Worm (Caenorhabditis elegans) whole organism, early embryonic: ENCODE results near the gene C03B1.7.

Source experiments
- B0310.2 ChIP-seq: sonication (generic microtip); optimal IDR thresholded peaks from 2 replicates; lab custom pipeline; 2016; ENCODE audit warnings: mild to moderate bottlenecking, missing genetic modification characterization, missing compliant biosample characterization
- F13C5.2 ChIP-seq: sonication (generic microtip); optimal IDR thresholded peaks from 2 replicates; lab custom pipeline; 2017; ENCODE audit warnings: mild to moderate bottlenecking, missing genetic modification characterization, inconsistent platforms, missing compliant biosample characterization
- aly-1 ChIP-seq: sonication (generic microtip); optimal IDR thresholded peaks from 2 replicates; lab custom pipeline; 2016; ENCODE audit warnings: missing genetic modification characterization, missing compliant biosample characterization
- ama-1 ChIP-seq: fragments of 150-350 bp; optimal IDR thresholded peaks from 2 replicates; lab custom pipeline; 2014
- ceh-13 ChIP-seq: fragments of 200-800 bp; sonication (Bioruptor generic); optimal IDR thresholded peaks from 2 replicates; lab custom pipeline; 2018; ENCODE audit warnings: mild to moderate bottlenecking, missing genetic modification characterization, missing compliant biosample characterization
- ceh-36 ChIP-seq: sonication (generic microtip); optimal IDR thresholded peaks from 2 replicates; lab custom pipeline; 2016; ENCODE audit warnings: missing genetic modification characterization, inconsistent platforms, missing compliant biosample characterization
- ets-7 ChIP-seq: sonication (generic microtip); optimal IDR thresholded peaks from 2 replicates; lab custom pipeline; 2016; ENCODE audit warnings: missing genotype, missing genetic modification characterization, missing compliant biosample characterization
- flt-1 ChIP-seq: fragments of 200-800 bp; sonication (Bioruptor generic); IDR thresholded peaks from 2 replicates; pipeline ENCODE4 v1.3.6; 2022; ENCODE audit warnings: missing genetic modification characterization, missing compliant biosample characterization
- hmbx-1 ChIP-seq: sonication (generic microtip); optimal IDR thresholded peaks from 2 replicates; lab custom pipeline; 2016; ENCODE audit warnings: mild to moderate bottlenecking, missing genetic modification characterization, missing compliant biosample characterization
- hmg-4 ChIP-seq: fragments of 200-800 bp; sonication (Bioruptor generic); optimal IDR thresholded peaks from 2 replicates; lab custom pipeline; 2018; ENCODE audit warnings: mild to moderate bottlenecking, missing genetic modification characterization, missing compliant biosample characterization
- hnd-1 ChIP-seq: sonication (generic microtip); optimal IDR thresholded peaks from 2 replicates; lab custom pipeline; 2016; ENCODE audit warnings: missing genetic modification characterization, missing compliant biosample characterization
- pes-1 ChIP-seq: fragments of 200-800 bp; sonication (Bioruptor generic); IDR thresholded peaks from 2 replicates; pipeline ENCODE4 v1.3.6; 2022; ENCODE audit warnings: missing genetic modification reagents, missing genetic modification characterization, missing compliant biosample characterization
- scrt-1 ChIP-seq: fragments of 200-800 bp; sonication (Bioruptor generic); IDR thresholded peaks from 2 replicates; pipeline ENCODE4 v1.3.6; 2022; ENCODE audit warnings: missing genetic modification characterization, missing compliant biosample characterization
- sea-1 ChIP-seq: fragments of 200-800 bp; sonication (Bioruptor generic); conservative IDR thresholded peaks from 2 replicates; pipeline ENCODE4 v1.3.6; 2022; ENCODE audit warnings: missing genetic modification characterization, missing compliant biosample characterization
- tbx-11 ChIP-seq: fragments of 200-800 bp; sonication (Bioruptor generic); IDR thresholded peaks from 2 replicates; pipeline ENCODE4 v1.3.6; 2022; ENCODE audit warnings: missing genetic modification characterization, missing compliant biosample characterization
- tbx-37 ChIP-seq: fragments of 200-800 bp; sonication (Bioruptor generic); conservative IDR thresholded peaks from 2 replicates; pipeline ENCODE4 v1.3.6; 2022; ENCODE audit warnings: missing genetic modification reagents, missing genetic modification characterization, missing compliant biosample characterization
- tra-4 ChIP-seq: sonication (generic microtip); optimal IDR thresholded peaks from 2 replicates; lab custom pipeline; 2017; ENCODE audit warnings: missing genetic modification characterization, missing compliant biosample characterization

The C03B1.7 gene

DNA sequence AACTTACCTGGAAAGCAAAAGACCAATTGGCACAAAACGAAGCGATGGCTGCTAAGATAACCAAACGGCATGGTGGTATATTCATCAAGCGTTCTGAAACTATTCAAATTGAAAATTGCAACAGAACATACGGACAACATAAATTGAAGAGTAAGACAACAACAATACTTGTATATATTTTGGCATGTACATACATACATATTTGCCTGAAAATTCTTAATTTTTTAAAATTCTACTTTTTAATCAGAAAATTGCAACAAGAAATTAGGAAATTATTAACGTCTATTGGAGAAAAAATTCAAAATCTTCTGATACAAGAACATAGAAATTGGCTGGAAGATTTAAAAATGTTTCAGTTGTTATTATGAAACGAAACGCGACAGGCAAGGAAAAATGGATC is 3.7 kb upstream of the C03B1.7 start, which contains the start of gene C03B1.13:
TSS of gene C03B1.13 (minus strand) at position 101 of the 400 bp plus-strand sequence.
- no peak for TF ChIP-seq B0310.2 (tag; lab: Kevin White, UChicago)
- no peak for TF ChIP-seq ceh-36 (tag; lab: Kevin White, UChicago)
- no peak for TF ChIP-seq F13C5.2
- TF ChIP-seq sea-1 = no peak
- TF ChIP-seq hmbx-1 (tag; lab: Kevin White, UChicago) = no peak

ce11 chrX:6338446-6338845 is 3.2 kb upstream of the C03B1.7 start:
- no peak for TF ChIP-seq B0310.2 (tag; lab: Kevin White, UChicago)
- no peak for TF ChIP-seq ceh-13 (GFP tag; lab: Kevin White, UChicago)
- no peak for TF ChIP-seq F13C5.2
- TF ChIP-seq flt-1 = no peak
- no peak for TF ChIP-seq aly-1
- no peak for TF ChIP-seq hmg-4
- TF ChIP-seq ets-7 (tag; lab: Kevin White, UChicago) = no peak
- TF ChIP-seq hnd-1 (tag; lab: Kevin White, UChicago) = no peak
- no peak for TF ChIP-seq pes-1 (GFP tag; lab: Robert Waterston, UW)
- no peak for TF ChIP-seq tra-4 (tag; lab: Kevin White, UChicago)
- no peak for TF ChIP-seq hmbx-1 (tag; lab: Kevin White, UChicago)
- TF ChIP-seq tbx-11 = no peak
- no peak for TF ChIP-seq ceh-36 (tag; lab: Kevin White, UChicago)
- TF ChIP-seq tbx-37 (GFP tag; lab: Robert Waterston, UW) = no peak

ce11 chrX:6345785-6346184 is 4.2 kb downstream of the C03B1.7 start:
- TF ChIP-seq hnd-1 (tag; lab: Kevin White, UChicago) (no peak), tra-4 (tag; lab: Kevin White, UChicago) (no peak), pes-1 (GFP tag; lab: Robert Waterston, UW) (no peak), F13C5.2 (no peak), aly-1 (no peak), tbx-37 (GFP tag; lab: Robert Waterston, UW) (no peak), flt-1 (no peak), hmg-4 (no peak)

DNA sequence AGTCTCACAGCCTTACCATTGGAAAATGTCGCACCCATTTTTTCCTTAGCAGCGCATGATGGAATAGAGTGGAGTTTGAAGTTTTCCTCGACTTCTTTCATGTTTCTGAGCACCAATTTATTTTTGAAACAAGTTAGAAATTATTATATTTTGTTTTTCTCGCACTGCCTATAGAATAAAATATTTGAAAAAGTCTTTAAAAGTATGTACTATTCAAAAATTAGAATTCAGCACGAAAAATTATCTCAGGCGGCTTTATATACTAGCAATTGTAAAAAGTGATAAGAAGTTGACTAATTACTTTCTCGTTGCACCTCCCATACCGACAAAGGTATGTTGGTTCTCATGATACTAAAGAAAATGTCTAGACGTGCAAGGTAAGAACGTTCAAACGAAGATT is 5.4 kb downstream of the C03B1.7 start, which contains the start of gene C03B1.9:
TSS of gene C03B1.9 (minus strand) at position 101 of the 400 bp plus-strand sequence.
- TF ChIP-seq hmg-4 (no peak), ets-7 (tag; lab: Kevin White, UChicago) (no peak), pes-1 (GFP tag; lab: Robert Waterston, UW) (no peak), flt-1 (no peak), ceh-13 (GFP tag; lab: Kevin White, UChicago) (no peak), tra-4 (tag; lab: Kevin White, UChicago) (no peak), B0310.2 (tag; lab: Kevin White, UChicago) (no peak), sea-1 (no peak), ama-1 (lab: Kevin White, UChicago) (no peak), hmbx-1 (tag; lab: Kevin White, UChicago) (no peak), tbx-37 (GFP tag; lab: Robert Waterston, UW) (no peak), aly-1 (no peak), scrt-1 (GFP tag; lab: Robert Waterston, UW) (no peak), ceh-36 (tag; lab: Kevin White, UChicago) (no peak), tbx-11 (no peak), hnd-1 (tag; lab: Kevin White, UChicago) (no peak)

DNA sequence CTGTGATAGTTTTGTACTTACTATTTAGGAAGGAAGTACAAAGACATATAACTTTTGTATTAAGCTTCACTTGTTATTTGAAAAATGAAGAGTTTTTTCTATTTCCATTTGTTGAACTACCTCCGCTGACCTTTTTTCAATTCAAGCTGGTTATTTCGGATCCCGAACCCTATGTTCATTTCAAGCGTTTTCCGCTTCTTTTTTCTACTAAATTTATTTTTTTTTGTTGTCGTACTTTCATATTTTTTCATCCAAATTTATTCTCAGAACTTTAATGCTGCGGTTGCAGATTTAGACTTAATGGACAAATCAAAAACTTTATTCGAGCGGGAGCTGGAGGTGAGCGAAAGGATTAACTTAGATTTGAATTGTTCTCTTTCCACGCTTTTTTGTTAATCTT is 8.4 kb downstream of the C03B1.7 start, which contains the start of gene C03B1.6:
TSS of gene C03B1.6 (plus strand) at position 301 of the 400 bp plus-strand sequence.
- no peak for TF ChIP-seq scrt-1 (GFP tag; lab: Robert Waterston, UW)

DNA sequence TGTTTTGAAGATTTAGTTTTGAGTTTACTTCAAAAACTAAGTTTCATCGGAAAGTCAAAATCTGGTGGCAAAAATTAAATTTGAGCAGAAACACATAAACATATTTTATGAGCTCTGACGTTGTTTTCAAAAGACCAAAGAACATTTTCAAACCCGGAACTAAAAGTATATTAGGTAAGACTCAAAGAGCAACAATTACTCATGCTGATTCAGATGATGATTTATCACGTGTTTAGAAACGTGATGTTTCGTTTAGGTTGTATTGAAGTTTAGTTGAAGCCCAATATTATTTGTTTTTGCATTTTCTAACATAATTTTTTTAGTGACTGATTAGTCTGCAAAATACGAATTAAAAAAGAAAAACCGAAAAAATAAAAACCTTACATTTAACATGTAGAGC is 12.2 kb downstream of the C03B1.7 start:
- no peak for TF ChIP-seq B0310.2 (tag; lab: Kevin White, UChicago)
- TF ChIP-seq hmbx-1 (tag; lab: Kevin White, UChicago) = no peak
- TF ChIP-seq tbx-11 = no peak
- TF ChIP-seq pes-1 (GFP tag; lab: Robert Waterston, UW) = no peak
- TF ChIP-seq hmg-4 = no peak
- no peak for TF ChIP-seq ets-7 (tag; lab: Kevin White, UChicago)
- no peak for TF ChIP-seq hnd-1 (tag; lab: Kevin White, UChicago)
- TF ChIP-seq F13C5.2 = no peak
- no peak for TF ChIP-seq scrt-1 (GFP tag; lab: Robert Waterston, UW)
- no peak for TF ChIP-seq tra-4 (tag; lab: Kevin White, UChicago)
- no peak for TF ChIP-seq tbx-37 (GFP tag; lab: Robert Waterston, UW)
- TF ChIP-seq ama-1 (lab: Kevin White, UChicago) = no peak
- TF ChIP-seq flt-1 = no peak
- TF ChIP-seq ceh-13 (GFP tag; lab: Kevin White, UChicago) = no peak

DNA sequence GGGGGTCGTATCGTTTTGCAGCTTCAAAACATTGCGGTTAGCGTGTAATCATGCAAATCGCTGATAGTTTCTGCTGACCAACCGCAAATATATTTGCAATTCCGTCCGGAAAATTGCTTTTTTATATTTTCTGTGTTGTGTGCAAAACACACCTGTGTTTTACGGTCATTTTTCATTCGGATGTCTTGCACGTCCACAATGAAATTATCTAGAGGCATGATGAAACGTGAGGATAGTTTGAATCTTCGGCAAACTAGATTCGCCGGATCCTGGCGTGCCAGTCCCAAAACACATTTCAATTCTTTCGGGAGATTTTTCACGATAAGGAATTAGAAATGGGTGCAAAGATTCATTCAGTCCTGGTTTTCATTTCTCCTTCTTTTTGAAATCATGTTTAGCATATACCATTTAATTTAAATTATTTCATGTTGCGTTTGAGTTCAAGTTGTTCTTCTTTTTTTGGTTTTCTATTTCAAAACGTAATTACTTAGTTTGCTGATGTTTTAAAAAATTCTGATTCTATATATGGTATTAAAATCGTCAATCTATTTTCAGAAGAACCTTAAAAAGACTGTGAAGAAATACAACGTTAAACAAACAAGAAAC is 13.5 kb downstream of the C03B1.7 start, which contains the start of gene C03B1.5:
TSS of gene C03B1.5 (plus strand) at position 556 of the 606 bp plus-strand sequence.
- TF ChIP-seq aly-1 = no peak
- no peak for TF ChIP-seq tbx-11
- TF ChIP-seq F13C5.2 = no peak
- TF ChIP-seq flt-1 = no peak
- no peak for TF ChIP-seq tbx-37 (GFP tag; lab: Robert Waterston, UW)
- no peak for TF ChIP-seq hmg-4

ce11 chrX:6357772-6358171 is 16.2 kb downstream of the C03B1.7 start, which contains the start of gene C03B1.10:
Gene C03B1.10 (minus strand): TSS chrX:6357872.
- TF ChIP-seq ceh-13 (GFP tag; lab: Kevin White, UChicago) (no peak), B0310.2 (tag; lab: Kevin White, UChicago) (no peak), tbx-37 (GFP tag; lab: Robert Waterston, UW) (no peak), tra-4 (tag; lab: Kevin White, UChicago) (no peak), ceh-36 (tag; lab: Kevin White, UChicago) (no peak), flt-1 (no peak), aly-1 (no peak), hnd-1 (tag; lab: Kevin White, UChicago) (no peak), sea-1 (no peak), ets-7 (tag; lab: Kevin White, UChicago) (no peak), scrt-1 (GFP tag; lab: Robert Waterston, UW) (no peak), hmbx-1 (tag; lab: Kevin White, UChicago) (no peak), tbx-11 (no peak), pes-1 (GFP tag; lab: Robert Waterston, UW) (no peak), hmg-4 (no peak)
